Worm (Caenorhabditis elegans): ENCODE results near the gene D1086.21.

- TF ChIP-seq nhr-76 (tag; optimal IDR thresholded peaks at IDR 0.05) (no peak), ztf-4 (tag; optimal IDR thresholded peaks at IDR 0.05) (no peak), snpc-4 (tag; optimal IDR thresholded peaks at IDR 0.05) (no peak)
Measured at ce11 chrV:14069899-14070298, 5.4 kb downstream of the D1086.21 start.
